Fruit fly (Drosophila melanogaster): ENCODE measurements around the gene CG12531.

- TF ChIP-seq CG13287 (GFP tag; IDR thresholded peaks at IDR 0.05; ENCODE audit: partially characterized antibody), result no peak
- no peak for TF ChIP-seq Side (GFP tag; optimal IDR thresholded peaks at IDR 0.05)
- TF ChIP-seq CG13624 (GFP tag; optimal IDR thresholded peaks at IDR 0.05), result no peak
- TF ChIP-seq Hr78 (GFP tag; optimal IDR thresholded peaks at IDR 0.05), result no peak
- no peak for TF ChIP-seq CG11085 (GFP tag; IDR thresholded peaks at IDR 0.05)
- no peak for TF ChIP-seq CG2202 (tag; optimal IDR thresholded peaks at IDR 0.05)
- TF ChIP-seq usp (GFP tag; optimal IDR thresholded peaks at IDR 0.05), result no peak
Observed at dm6 chrX:19690050-19690449, 28.7 kb upstream of the CG12531 start.
